Worm (Caenorhabditis elegans) whole organism, L1 larva: ENCODE data around the gene puf-9.

Experiments used
- ama-1 ChIP-seq: fragments of 150-350 bp; optimal IDR thresholded peaks from 2 replicates; lab custom pipeline; 2014
- nhr-237 ChIP-seq: fragments of 150-350 bp; optimal IDR thresholded peaks from 2 replicates; lab custom pipeline; 2014; ENCODE audit warnings: missing biosample characterization, missing genetic modification characterization
- tlp-1 ChIP-seq: fragments of 150-350 bp; optimal IDR thresholded peaks from 2 replicates; lab custom pipeline; 2014; ENCODE audit warnings: missing biosample characterization, missing genetic modification characterization

ce11 chrX:5801156-5801592 is 40.2 kb upstream of the puf-9 start:
- TF ChIP-seq nhr-237 (tag; lab: Kevin White, UChicago) (peak; percentile 42), ama-1 (lab: Kevin White, UChicago) (no peak), tlp-1 (tag; lab: Kevin White, UChicago) (no peak)
